Worm (Caenorhabditis elegans) whole organism, L4 larva: Measurements from ENCODE around the gene srbc-43.

ENCODE experiments used
- F44E2.7 ChIP-seq: fragments of 200-800 bp; sonication (Bioruptor generic); IDR thresholded peaks from 2 replicates; pipeline ENCODE4 v2.1.2; 2022; ENCODE audit warnings: missing genetic modification characterization, missing compliant biosample characterization
- F49E8.2 ChIP-seq: sonication (generic microtip); optimal IDR thresholded peaks from 2 replicates; lab custom pipeline; 2016; ENCODE audit warnings: missing compliant biosample characterization, mild to moderate bottlenecking, missing genetic modification characterization, borderline replicate concordance
- Y48G9A.11 ChIP-seq: fragments of 200-800 bp; sonication (Bioruptor generic); IDR thresholded peaks from 2 replicates; pipeline ENCODE4 v1.3.6; 2022; ENCODE audit warnings: missing genetic modification reagents, missing genetic modification characterization, missing compliant biosample characterization
- aha-1 ChIP-seq: fragments of 150-350 bp; peaks from one replicate; lab custom pipeline; 2014; ENCODE audit warnings: missing biosample characterization, missing genetic modification characterization
- arid-1 ChIP-seq: fragments of 200-800 bp; sonication (Bioruptor generic); conservative IDR thresholded peaks from 2 replicates; pipeline ENCODE4 v1.3.6; 2022; ENCODE audit warnings: missing genetic modification reagents, missing genetic modification characterization, missing compliant biosample characterization
- attf-4 ChIP-seq: sonication (generic microtip); optimal IDR thresholded peaks from 3 replicates; lab custom pipeline; 2017; ENCODE audit warnings: missing biosample characterization, missing genetic modification characterization
- ceh-82 ChIP-seq: sonication (generic microtip); optimal IDR thresholded peaks from 2 replicates; lab custom pipeline; 2017; ENCODE audit warnings: missing biosample characterization, missing genetic modification characterization
- daf-12 ChIP-seq: fragments of 150-350 bp; optimal IDR thresholded peaks from 2 replicates; lab custom pipeline; 2014; ENCODE audit warnings: missing biosample characterization, missing genetic modification reagents, missing genetic modification characterization
- daf-16 ChIP-seq, 3 experiments: sonication (generic microtip); optimal IDR thresholded peaks; 2 replicates each; lab custom pipeline; 2016 to 2017; ENCODE audit warnings: missing genetic modification characterization in 3 of 3, missing genetic modification reagents in 3 of 3, mild to moderate bottlenecking in 2 of 3, missing compliant biosample characterization in 2 of 3, missing biosample characterization in 1 of 3, moderate library complexity in 1 of 3
- dmd-6 ChIP-seq: fragments of 200-800 bp; sonication (Bioruptor generic); IDR thresholded peaks from 2 replicates; pipeline ENCODE4 v1.3.6; 2022; ENCODE audit warnings: missing genetic modification reagents, missing genetic modification characterization, missing compliant biosample characterization
- dmd-8 ChIP-seq: fragments of 200-800 bp; sonication (Bioruptor generic); IDR thresholded peaks from 2 replicates; pipeline ENCODE4 v1.3.6; 2022; ENCODE audit warnings: missing genetic modification characterization, missing compliant biosample characterization
- dve-1 ChIP-seq: sonication (generic microtip); optimal IDR thresholded peaks from 2 replicates; lab custom pipeline; 2017; ENCODE audit warnings: antibody characterized with exemption, mild to moderate bottlenecking, missing genetic modification characterization, missing compliant biosample characterization; ENCODE audit not compliant: insufficient read depth
- egl-27 ChIP-seq: sonication (generic microtip); optimal IDR thresholded peaks from 3 replicates; lab custom pipeline; 2017; ENCODE audit warnings: missing biosample characterization, missing genetic modification reagents, missing genetic modification characterization
- fkh-10 ChIP-seq: fragments of 150-350 bp; optimal IDR thresholded peaks from 2 replicates; lab custom pipeline; 2014; ENCODE audit warnings: missing biosample characterization, missing genetic modification reagents, missing genetic modification characterization
- gei-8 ChIP-seq: fragments of 200-800 bp; sonication (Bioruptor generic); optimal IDR thresholded peaks from 2 replicates; lab custom pipeline; 2018; ENCODE audit warnings: mild to moderate bottlenecking, missing genetic modification characterization, missing compliant biosample characterization
- hlh-11 ChIP-seq: fragments of 200-800 bp; sonication (Bioruptor generic); optimal IDR thresholded peaks from 2 replicates; lab custom pipeline; 2018; ENCODE audit warnings: mild to moderate bottlenecking, missing genetic modification characterization, missing compliant biosample characterization
- lir-3 ChIP-seq: sonication (generic microtip); optimal IDR thresholded peaks from 2 replicates; lab custom pipeline; 2016; ENCODE audit warnings: mild to moderate bottlenecking, missing genetic modification characterization, missing compliant biosample characterization
- madf-5 ChIP-seq, 2 experiments: fragments of 200-800 bp; sonication (Bioruptor generic); IDR thresholded peaks; 2 replicates each; pipeline ENCODE4 v1.3.6; 2022; ENCODE audit warnings: missing compliant biosample characterization in 2 of 2, missing genetic modification characterization in 2 of 2
- mdl-1 ChIP-seq, 2 experiments: fragments of 150-350 bp in 1 of 2; sonication (generic microtip) in 1 of 2; optimal IDR thresholded peaks; 2 replicates each; lab custom pipeline; 2014 to 2017; ENCODE audit warnings: missing biosample characterization in 2 of 2, missing genetic modification characterization in 2 of 2
- mdt-29 ChIP-seq: fragments of 200-800 bp; sonication (Bioruptor generic); IDR thresholded peaks from 2 replicates; pipeline ENCODE4 v1.3.6; 2022; ENCODE audit warnings: missing genetic modification reagents, missing genetic modification characterization, missing compliant biosample characterization
- mes-2 ChIP-seq: sonication (generic microtip); optimal IDR thresholded peaks from 2 replicates; lab custom pipeline; 2016; ENCODE audit warnings: missing genotype, mild to moderate bottlenecking, missing genetic modification characterization, missing compliant biosample characterization; ENCODE audit not compliant: poor library complexity, severe bottlenecking
- nhr-102 ChIP-seq: sonication (generic microtip); optimal IDR thresholded peaks from 2 replicates; lab custom pipeline; 2016; ENCODE audit warnings: mild to moderate bottlenecking, missing genetic modification characterization, moderate library complexity, missing compliant biosample characterization
- nhr-28 ChIP-seq: fragments of 150-350 bp; optimal IDR thresholded peaks from 2 replicates; lab custom pipeline; 2014; ENCODE audit warnings: missing biosample characterization, missing genetic modification characterization
- nhr-41 ChIP-seq: fragments of 200-800 bp; sonication (Bioruptor generic); IDR thresholded peaks from 2 replicates; pipeline ENCODE4 v1.3.6; 2022; ENCODE audit warnings: missing genetic modification reagents, missing genetic modification characterization, missing compliant biosample characterization
- nhr-42 ChIP-seq: fragments of 200-800 bp; sonication (Bioruptor generic); IDR thresholded peaks from 2 replicates; pipeline ENCODE4 v1.3.6; 2022; ENCODE audit warnings: missing genetic modification characterization, missing compliant biosample characterization
- nhr-48 ChIP-seq: sonication (generic microtip); optimal IDR thresholded peaks from 2 replicates; lab custom pipeline; 2016; ENCODE audit warnings: mild to moderate bottlenecking, missing genetic modification characterization, missing compliant biosample characterization
- nhr-6 ChIP-seq: fragments of 150-350 bp; optimal IDR thresholded peaks from 2 replicates; lab custom pipeline; 2014; ENCODE audit warnings: missing biosample characterization, missing genetic modification characterization
- nhr-77 ChIP-seq: fragments of 150-350 bp; optimal IDR thresholded peaks from 2 replicates; lab custom pipeline; 2014; ENCODE audit warnings: missing biosample characterization, missing genetic modification characterization
- pqm-1 ChIP-seq: sonication (generic microtip); optimal IDR thresholded peaks from 2 replicates; lab custom pipeline; 2017; ENCODE audit warnings: missing biosample characterization, missing genetic modification characterization
- snpc-4 ChIP-seq: fragments of 150-350 bp; optimal IDR thresholded peaks from 2 replicates; lab custom pipeline; 2014; ENCODE audit warnings: missing biosample characterization, missing genetic modification characterization
- spr-1 ChIP-seq: sonication (generic microtip); optimal IDR thresholded peaks from 2 replicates; lab custom pipeline; 2016; ENCODE audit warnings: mild to moderate bottlenecking, missing genetic modification characterization, missing compliant biosample characterization
- tag-97 ChIP-seq: fragments of 200-800 bp; sonication (Bioruptor generic); IDR thresholded peaks from 2 replicates; pipeline ENCODE4 v1.3.6; 2022; ENCODE audit warnings: missing genetic modification characterization, missing compliant biosample characterization
- unc-130 ChIP-seq: sonication (generic microtip); optimal IDR thresholded peaks from 2 replicates; lab custom pipeline; 2016; ENCODE audit warnings: missing genetic modification reagents, missing genetic modification characterization, missing compliant biosample characterization
- unc-39 ChIP-seq: sonication (generic microtip); optimal IDR thresholded peaks from 2 replicates; lab custom pipeline; 2017; ENCODE audit warnings: missing biosample characterization, missing genetic modification characterization
- unc-62 ChIP-seq, 3 experiments: fragments of 150-350 bp in 1 of 3; sonication (generic microtip); optimal IDR thresholded peaks in 2 of 3; peaks in 1 of 3; 1 replicate in 1 of 3; 2 replicates in 2 of 3; lab custom pipeline; 2014 to 2017; ENCODE audit warnings: missing biosample characterization in 3 of 3, missing genetic modification characterization in 3 of 3, missing genetic modification reagents in 3 of 3, missing genotype in 1 of 3
- ztf-11 ChIP-seq: fragments of 150-350 bp; optimal IDR thresholded peaks from 2 replicates; lab custom pipeline; 2014; ENCODE audit warnings: missing biosample characterization, missing genetic modification characterization

Gene srbc-43

ce11 chrV:12790188-12790587, at the start of gene srbc-43:
Gene srbc-43, minus strand, starts transcription at chrV:12790518.
- TF ChIP-seq nhr-41, result no peak
- peak; percentile 93 for TF ChIP-seq aha-1 (tag; lab: Kevin White, UChicago)

ce11 chrV:12835388-12835787, 45.1 kb upstream of the srbc-43 start, which contains the start of gene C44H9.4:
Gene C44H9.4, plus strand, starts transcription at chrV:12835688.
- TF ChIP-seq mdt-29 (GFP tag; lab: Robert Waterston, UW) (no peak), nhr-42 (GFP tag; lab: Robert Waterston, UW) (no peak), egl-27 (tag; lab: Kevin White, UChicago) (no peak), arid-1 (GFP tag; lab: Robert Waterston, UW) (no peak), nhr-6 (tag; lab: Kevin White, UChicago) (no peak), aha-1 (tag; lab: Kevin White, UChicago) (no peak), nhr-48 (tag; lab: Kevin White, UChicago) (no peak), Y48G9A.11 (GFP tag; lab: Robert Waterston, UW) (no peak), dmd-6 (GFP tag; lab: Robert Waterston, UW) (no peak), F49E8.2 (tag; lab: Kevin White, UChicago) (no peak)

ce11 chrV:12827219-12827618, 36.9 kb upstream of the srbc-43 start, which contains the start of gene ugt-15:
Gene ugt-15, plus strand, starts transcription at chrV:12827519.
- no peak for TF ChIP-seq attf-4 (tag; lab: Kevin White, UChicago)
- TF ChIP-seq fkh-10 (GFP tag; lab: Kevin White, UChicago), result no peak
- TF ChIP-seq spr-1 (tag; lab: Kevin White, UChicago), result no peak
- TF ChIP-seq, all 104 proteins: peak for 0

ce11 chrV:12824777-12825176, 34.5 kb upstream of the srbc-43 start, which contains the start of gene ugt-16:
Gene ugt-16, plus strand, starts transcription at chrV:12825024.
- peak; percentile 19 for TF ChIP-seq nhr-77 (tag; lab: Kevin White, UChicago)
- no peak for TF ChIP-seq daf-16 (GFP tag; optimal IDR thresholded peaks at IDR 0.05; lab: Kevin White, UChicago)
- peak; percentile 2 for TF ChIP-seq daf-16 (tag; optimal IDR thresholded peaks at IDR 0.05; lab: Kevin White, UChicago)
- TF ChIP-seq dmd-8 (GFP tag; lab: Robert Waterston, UW), result no peak
- TF ChIP-seq nhr-28 (tag; lab: Kevin White, UChicago), result peak; percentile 77
- peak; percentile 24; the same call in 1 of the 2 replicates for TF ChIP-seq dmd-6 (GFP tag; lab: Robert Waterston, UW)
- TF ChIP-seq nhr-102 (tag; lab: Kevin White, UChicago), result peak; percentile 10
- TF ChIP-seq unc-62 (GFP tag; optimal IDR thresholded peaks at IDR 0.05 in 1 of 2; lab: Kevin White, UChicago), result peak in 1 of 2 experiments; percentile 6
- no peak for TF ChIP-seq unc-62 (tag; optimal IDR thresholded peaks at IDR 0.05; lab: Kevin White, UChicago)
- TF ChIP-seq pqm-1 (tag; lab: Kevin White, UChicago), result peak; percentile 50
- TF ChIP-seq mes-2 (tag; lab: Kevin White, UChicago), result no peak

ce11 chrV:12822065-12822464, 31.7 kb upstream of the srbc-43 start:
- TF ChIP-seq dmd-6 (GFP tag; lab: Robert Waterston, UW) (peak; percentile 73), pqm-1 (tag; lab: Kevin White, UChicago) (peak; percentile 54), nhr-28 (tag; lab: Kevin White, UChicago) (peak; percentile 77), lir-3 (tag; lab: Kevin White, UChicago) (no peak), dve-1 (tag; lab: Kevin White, UChicago) (peak; percentile 15), daf-16 (GFP tag; optimal IDR thresholded peaks at IDR 0.05; lab: Kevin White, UChicago) (no peak), daf-16 (tag; optimal IDR thresholded peaks at IDR 0.05; lab: Kevin White, UChicago) (peak; percentile 11), tag-97 (GFP tag; lab: Robert Waterston, UW) (no peak), hlh-11 (tag; lab: Kevin White, UChicago) (peak; percentile 53), F44E2.7 (no peak)

ce11 chrV:12819792-12820453, 29.6 kb upstream of the srbc-43 start, which contains the start of the genes ZC443.4 and ugt-18:
Gene ZC443.4, minus strand, starts transcription at chrV:12819886.
Gene ugt-18, plus strand, starts transcription at chrV:12820260.
- no peak for TF ChIP-seq snpc-4
- peak; percentile 62 for TF ChIP-seq nhr-28 (tag; lab: Kevin White, UChicago)
- no peak for TF ChIP-seq nhr-42 (GFP tag; lab: Robert Waterston, UW)
- TF ChIP-seq mdl-1 (tag; optimal IDR thresholded peaks at IDR 0.05; lab: Kevin White, UChicago), result no peak
- no peak for TF ChIP-seq ceh-82 (tag; lab: Kevin White, UChicago)
- TF ChIP-seq nhr-77 (tag; lab: Kevin White, UChicago), result peak; percentile 56
- TF ChIP-seq unc-39 (tag; lab: Kevin White, UChicago), result no peak
- TF ChIP-seq dmd-6 (GFP tag; lab: Robert Waterston, UW), result 0 out of 2 replicates have a peak, but pooled peaks have one; percentile 10
- TF ChIP-seq spr-1 (tag; lab: Kevin White, UChicago), result no peak
- no peak for TF ChIP-seq daf-16 (GFP tag; optimal IDR thresholded peaks at IDR 0.05; lab: Kevin White, UChicago)
- peak; percentile 28 for TF ChIP-seq daf-16 (tag; optimal IDR thresholded peaks at IDR 0.05; lab: Kevin White, UChicago)
- TF ChIP-seq unc-130 (GFP tag; lab: Kevin White, UChicago), result no peak
- no peak for TF ChIP-seq egl-27 (tag; lab: Kevin White, UChicago)
- TF ChIP-seq ztf-11 (tag; lab: Kevin White, UChicago), result no peak
- TF ChIP-seq madf-5 (GFP tag; IDR thresholded peaks at IDR 0.05; lab: Robert Waterston, UW), result no peak
- no peak for TF ChIP-seq lir-3 (tag; lab: Kevin White, UChicago)
- no peak for TF ChIP-seq fkh-10 (GFP tag; lab: Kevin White, UChicago)
- peak; percentile 60 for TF ChIP-seq pqm-1 (tag; lab: Kevin White, UChicago)
- no peak for TF ChIP-seq daf-12 (tag; lab: Kevin White, UChicago)
- no peak for TF ChIP-seq gei-8
